Worm (Caenorhabditis elegans) whole organism, L4/young adult: ENCODE data around the gene R12B2.13.

Source experiments
- dao-5 ChIP-seq: sonication (generic microtip); optimal IDR thresholded peaks from 2 replicates; lab custom pipeline; 2016; ENCODE audit warnings: missing genotype, missing genetic modification characterization, moderate library complexity, missing compliant biosample characterization
- him-1 ChIP-seq: sonication (generic microtip); optimal IDR thresholded peaks from 2 replicates; lab custom pipeline; 2016; ENCODE audit warnings: missing genotype, missing genetic modification reagents, missing genetic modification characterization, missing compliant biosample characterization

DNA sequence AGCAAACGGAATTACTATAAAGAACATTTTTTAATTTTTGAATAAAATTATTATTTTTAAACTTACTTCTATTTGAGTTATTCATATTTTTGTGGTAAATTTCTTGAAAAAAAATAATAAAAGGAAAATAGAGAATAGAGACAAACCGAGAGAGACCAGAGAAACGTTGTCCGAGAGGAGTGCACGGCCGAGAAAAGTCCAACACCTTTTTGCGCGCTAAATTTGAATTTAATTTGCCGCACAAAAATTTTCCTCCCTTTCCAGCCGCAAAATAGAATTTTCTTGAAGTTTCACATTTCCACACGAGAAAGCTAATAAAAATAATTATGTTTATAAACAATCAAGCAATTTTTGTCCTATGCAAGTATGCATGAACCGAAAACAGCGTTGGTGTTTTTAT is 38.5 kb upstream of the R12B2.13 start, which contains the start of the genes F01F1.11 and F01F1.3:
- TF ChIP-seq him-1 (tag; lab: Kevin White, UChicago) (no peak), dao-5 (no peak)
